Worm (Caenorhabditis elegans) whole organism, L1 larva: ENCODE measurements around the gene R01E6.2.

Source experiments
- egl-27 ChIP-seq, 2 experiments: fragments of 150-350 bp in 1 of 2; sonication (generic microtip); optimal IDR thresholded peaks; 3 replicates each; lab custom pipeline; 2017 to 2018; ENCODE audit warnings: missing biosample characterization in 2 of 2, missing genetic modification characterization in 2 of 2, missing genetic modification reagents in 2 of 2
- fkh-8 ChIP-seq: sonication (generic microtip); optimal IDR thresholded peaks from 2 replicates; lab custom pipeline; 2016; ENCODE audit warnings: mild to moderate bottlenecking, missing genetic modification characterization, missing compliant biosample characterization
- fos-1 ChIP-seq: fragments of 150-350 bp; optimal IDR thresholded peaks from 2 replicates; lab custom pipeline; 2014; ENCODE audit warnings: missing biosample characterization, missing genetic modification characterization
- mef-2 ChIP-seq: fragments of 150-350 bp; optimal IDR thresholded peaks from 2 replicates; lab custom pipeline; 2014; ENCODE audit warnings: missing biosample characterization, missing genetic modification characterization
- pag-3 ChIP-seq: sonication (generic microtip); optimal IDR thresholded peaks from 2 replicates; lab custom pipeline; 2017; ENCODE audit warnings: missing genetic modification characterization, mild to moderate bottlenecking, missing compliant biosample characterization, antibody characterized with exemption, borderline replicate concordance; ENCODE audit not compliant: insufficient read depth
- tbx-2 ChIP-seq: sonication (generic microtip); optimal IDR thresholded peaks from 2 replicates; lab custom pipeline; 2016; ENCODE audit warnings: missing genetic modification characterization, missing compliant biosample characterization
- zag-1 ChIP-seq: fragments of 150-350 bp; optimal IDR thresholded peaks from 2 replicates; lab custom pipeline; 2014; ENCODE audit warnings: missing biosample characterization, missing genetic modification characterization

DNA sequence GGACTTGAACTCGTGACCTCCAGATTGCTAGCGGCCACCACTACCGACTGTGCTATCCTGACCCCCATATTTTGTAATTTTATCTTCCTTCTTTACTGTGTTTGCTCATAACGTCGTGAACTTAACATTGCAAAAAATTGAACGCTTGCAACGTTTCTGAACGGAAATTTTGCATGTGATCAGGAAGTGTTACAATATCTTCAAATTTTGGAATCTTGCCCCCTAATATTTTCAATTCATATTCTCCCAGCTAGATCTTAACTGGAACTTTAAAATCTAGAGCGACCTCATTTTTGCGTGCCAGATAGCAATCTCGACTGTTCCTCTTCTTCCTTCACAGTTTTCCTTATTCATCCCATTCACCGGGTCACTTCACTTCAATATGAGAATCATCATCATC, 15.5 kb upstream of the R01E6.2 start, which contains the start of gene F54B11.10:
- TF ChIP-seq fkh-8 (tag; lab: Kevin White, UChicago) (no peak), fos-1 (no peak), mef-2 (tag; lab: Kevin White, UChicago) (no peak), pag-3 (no peak), tbx-2 (tag; lab: Kevin White, UChicago) (no peak), zag-1 (no peak), egl-27 (tag; optimal IDR thresholded peaks at IDR 0.05; lab: Kevin White, UChicago) (no peak)
